Fruit fly (Drosophila melanogaster) whole organism, wandering third instar larva: ENCODE measurements around the gene CG34281.

Experiments
- CG32264 ChIP-seq: fragments of 200-800 bp; sonication (Bioruptor generic); optimal IDR thresholded peaks from 2 replicates; lab custom pipeline; 2016; ENCODE audit warnings: missing biosample characterization, missing genetic modification characterization
- Dfd ChIP-seq: fragments of >200 bp; optimal IDR thresholded peaks from 2 replicates; lab custom pipeline; 2017; ENCODE audit warnings: missing biosample characterization, missing genetic modification characterization
- HLH106 ChIP-seq: fragments of 200-800 bp; optimal IDR thresholded peaks from 3 replicates; lab custom pipeline; 2019; ENCODE audit warnings: missing biosample characterization, mild to moderate bottlenecking, missing genetic modification characterization, moderate library complexity
- Hr83 ChIP-seq: fragments of 200-300 bp; sonication (Bioruptor generic); optimal IDR thresholded peaks from 2 replicates; lab custom pipeline; 2016; ENCODE audit warnings: missing biosample characterization, mild to moderate bottlenecking, missing genetic modification characterization, moderate library complexity; ENCODE audit not compliant: poor library complexity, severe bottlenecking
- Jra ChIP-seq: sonication (Bioruptor generic); optimal IDR thresholded peaks from 2 replicates; lab custom pipeline; 2016; ENCODE audit warnings: missing biosample characterization, missing genetic modification characterization
- N ChIP-seq: fragments of >200 bp; optimal IDR thresholded peaks from 2 replicates; lab custom pipeline; 2018; ENCODE audit warnings: missing biosample characterization, missing external identifiers, missing genetic modification characterization
- OdsH ChIP-seq: fragments of 200-800 bp; sonication (Bioruptor generic); optimal IDR thresholded peaks from 2 replicates; lab custom pipeline; 2016; ENCODE audit warnings: missing biosample characterization, mild to moderate bottlenecking, missing genetic modification characterization
- Sp1 ChIP-seq: fragments of 200-800 bp; sonication (Bioruptor generic); optimal IDR thresholded peaks from 3 replicates; lab custom pipeline; 2019; ENCODE audit warnings: missing biosample characterization, mild to moderate bottlenecking, missing genetic modification characterization, moderate library complexity
- Vsx2 ChIP-seq: fragments of 200-300, 225-300 bp; sonication (Bioruptor generic); optimal IDR thresholded peaks from 2 replicates; lab custom pipeline; 2018; ENCODE audit warnings: missing biosample characterization, missing genetic modification characterization; ENCODE audit not compliant: partially characterized antibody
- br ChIP-seq: fragments of 200-800 bp; sonication (Bioruptor generic); optimal IDR thresholded peaks from 2 replicates; lab custom pipeline; 2016; ENCODE audit warnings: missing biosample characterization, missing genetic modification characterization
- fru ChIP-seq: fragments of 200-800 bp; sonication (Bioruptor generic); optimal IDR thresholded peaks from 3 replicates; lab custom pipeline; 2016; ENCODE audit warnings: missing biosample characterization, mild to moderate bottlenecking, missing genetic modification characterization
- lola ChIP-seq: fragments of >200 bp; optimal IDR thresholded peaks from 2 replicates; lab custom pipeline; 2017; ENCODE audit warnings: missing biosample characterization, missing genetic modification characterization
- psq ChIP-seq: fragments of 200-800 bp; sonication (Bioruptor generic); optimal IDR thresholded peaks from 3 replicates; lab custom pipeline; 2017; ENCODE audit warnings: missing biosample characterization, mild to moderate bottlenecking, missing genetic modification characterization, moderate library complexity
- usp ChIP-seq: fragments of >200 bp; optimal IDR thresholded peaks from 2 replicates; lab custom pipeline; 2017; ENCODE audit warnings: missing biosample characterization, missing genetic modification characterization

DNA sequence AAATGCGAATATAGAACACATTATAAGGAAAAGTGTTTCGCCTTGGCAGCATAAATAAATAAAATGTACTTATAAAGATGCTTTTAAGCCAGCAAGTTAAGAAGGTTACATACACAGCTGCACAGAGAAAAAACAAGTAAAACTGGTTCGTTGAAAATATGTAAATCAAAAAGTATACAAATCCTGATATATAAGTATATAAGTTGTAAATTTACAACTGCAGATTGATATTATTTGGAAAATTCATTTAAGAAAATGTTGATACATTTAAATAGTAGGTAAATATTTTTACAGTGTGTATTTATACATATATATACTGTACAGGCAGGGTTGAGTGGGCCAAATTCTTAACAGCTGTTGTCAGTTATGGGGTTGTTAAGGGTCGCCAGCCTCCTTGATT lies 47.9 kb upstream of the CG34281 start:
- no peak for TF ChIP-seq OdsH (GFP tag; lab: Kevin White, UChicago)
- TF ChIP-seq HLH106 (tag; lab: Kevin White, UChicago): no peak
- TF ChIP-seq Vsx2 (GFP tag; lab: Kevin White, UChicago): no peak
- TF ChIP-seq Jra (GFP tag; lab: Kevin White, UChicago): no peak
- no peak for TF ChIP-seq CG32264 (GFP tag; lab: Kevin White, UChicago)
- TF ChIP-seq fru: no peak
- no peak for TF ChIP-seq N (GFP tag; lab: Kevin White, UChicago)
- no peak for TF ChIP-seq psq (GFP tag; lab: Kevin White, UChicago)
- no peak for TF ChIP-seq usp (GFP tag; lab: Kevin White, UChicago)
- TF ChIP-seq lola (GFP tag; lab: Kevin White, UChicago): no peak
- TF ChIP-seq Sp1 (GFP tag; lab: Kevin White, UChicago): no peak
- no peak for TF ChIP-seq Hr83 (GFP tag; lab: Kevin White, UChicago)
- TF ChIP-seq Dfd (GFP tag; lab: Kevin White, UChicago): no peak
- TF ChIP-seq br (GFP tag; lab: Kevin White, UChicago): no peak
